Worm (Caenorhabditis elegans): ENCODE data around the gene srh-116.

- TF ChIP-seq B0035.1 (tag; optimal IDR thresholded peaks at IDR 0.05) = no peak
- TF ChIP-seq unc-62 (GFP tag; optimal IDR thresholded peaks at IDR 0.05) = no peak
- no peak for TF ChIP-seq snpc-1.1 (tag; optimal IDR thresholded peaks at IDR 0.05; ENCODE audit: insufficient read depth)
- TF ChIP-seq bed-1 (GFP tag; IDR thresholded peaks at IDR 0.05) = no peak
Measured at ce11 chrV:17248915-17249314, 6.0 kb downstream of the srh-116 start, which contains the start of gene clec-243.
